Fruit fly (Drosophila melanogaster) whole organism, prepupa: ENCODE measurements around the gene CG31612.

ENCODE experiments used
- Blimp-1 ChIP-seq: fragments of 200-800 bp; sonication (Bioruptor generic); optimal IDR thresholded peaks from 3 replicates; lab custom pipeline; 2017; ENCODE audit warnings: missing biosample characterization, missing genetic modification characterization, mild to moderate bottlenecking, moderate library complexity, missing genetic modification reagents
- CG10669 ChIP-seq: fragments of 200-800 bp; sonication (Bioruptor generic); optimal IDR thresholded peaks from 3 replicates; lab custom pipeline; 2018; ENCODE audit warnings: missing biosample characterization, mild to moderate bottlenecking, missing genetic modification characterization, moderate library complexity
- CG11762 ChIP-seq: fragments of 200-800 bp; sonication (Bioruptor generic); optimal IDR thresholded peaks from 3 replicates; lab custom pipeline; 2016; ENCODE audit warnings: missing biosample characterization, missing genetic modification characterization; ENCODE audit not compliant: insufficient read depth
- CG11902 ChIP-seq: fragments of 200-800 bp; sonication (Bioruptor generic); optimal IDR thresholded peaks from 3 replicates; lab custom pipeline; 2016; ENCODE audit warnings: missing biosample characterization, missing genetic modification characterization
- CG15336 ChIP-seq: fragments of 200-800 bp; sonication (Bioruptor generic); IDR thresholded peaks from 2 replicates; pipeline ENCODE4 v1.3.6; 2022; ENCODE audit warnings: missing biosample characterization, missing genetic modification characterization
- CG3032 ChIP-seq: fragments of 200-800 bp; optimal IDR thresholded peaks from 2 replicates; lab custom pipeline; 2019; ENCODE audit warnings: missing biosample characterization, mild to moderate bottlenecking, missing genetic modification characterization, moderate library complexity
- CG31627 ChIP-seq: fragments of 200-800 bp; sonication (Bioruptor generic); optimal IDR thresholded peaks from 3 replicates; lab custom pipeline; 2016; ENCODE audit warnings: missing biosample characterization, missing genetic modification characterization
- CG32006 ChIP-seq: fragments of 200-800 bp; sonication (Bioruptor generic); optimal IDR thresholded peaks from 3 replicates; lab custom pipeline; 2017; ENCODE audit warnings: missing biosample characterization, mild to moderate bottlenecking, missing genetic modification characterization
- CG34406 ChIP-seq: fragments of 200-800 bp; sonication (Bioruptor generic); optimal IDR thresholded peaks from 3 replicates; lab custom pipeline; 2016; ENCODE audit warnings: missing biosample characterization, missing genetic modification characterization
- CG3919 ChIP-seq: fragments of 200-800 bp; sonication (Bioruptor generic); optimal IDR thresholded peaks from 3 replicates; lab custom pipeline; 2016; ENCODE audit warnings: missing biosample characterization, missing genetic modification characterization
- CG4318 ChIP-seq: fragments of 200-800 bp; sonication (Bioruptor generic); optimal IDR thresholded peaks from 3 replicates; lab custom pipeline; 2017; ENCODE audit warnings: missing biosample characterization, mild to moderate bottlenecking, missing genetic modification characterization
- CG6163 ChIP-seq: fragments of 200-800 bp; sonication (Bioruptor generic); IDR thresholded peaks from 3 replicates; pipeline ENCODE4 v1.3.6; 2022; ENCODE audit warnings: missing biosample characterization, missing genetic modification characterization
- CG6276 ChIP-seq: fragments of 200-800 bp; sonication (Bioruptor generic); optimal IDR thresholded peaks from 2 replicates; lab custom pipeline; 2017; ENCODE audit warnings: missing biosample characterization, mild to moderate bottlenecking, missing genetic modification characterization
- CG6792 ChIP-seq: fragments of 200-800 bp; sonication (Bioruptor generic); optimal IDR thresholded peaks from 3 replicates; lab custom pipeline; 2016; ENCODE audit warnings: missing biosample characterization, missing genetic modification characterization
- CG6808 ChIP-seq: fragments of 200-800 bp; sonication (Bioruptor generic); optimal IDR thresholded peaks from 3 replicates; lab custom pipeline; 2017; ENCODE audit warnings: missing biosample characterization, missing genetic modification characterization, mild to moderate bottlenecking, moderate library complexity, missing genetic modification reagents
- CG6854 ChIP-seq: fragments of 200-800 bp; sonication (Bioruptor generic); optimal IDR thresholded peaks from 2 replicates; lab custom pipeline; 2017; ENCODE audit warnings: missing biosample characterization, mild to moderate bottlenecking, missing genetic modification characterization
- CG7368 ChIP-seq: fragments of 200-800 bp; sonication (Bioruptor generic); optimal IDR thresholded peaks from 3 replicates; lab custom pipeline; 2016; ENCODE audit warnings: missing biosample characterization, missing genetic modification characterization
- CG8119 ChIP-seq: fragments of 200-800 bp; sonication (Bioruptor generic); IDR thresholded peaks from 3 replicates; pipeline ENCODE4 v1.3.6; 2022; ENCODE audit warnings: missing biosample characterization, missing genetic modification characterization
- CG8319 ChIP-seq: fragments of 200-800 bp; sonication (Bioruptor generic); optimal IDR thresholded peaks from 3 replicates; lab custom pipeline; 2016; ENCODE audit warnings: missing biosample characterization, missing genetic modification characterization
- CG8632 ChIP-seq: fragments of 200-800 bp; sonication (Bioruptor generic); optimal IDR thresholded peaks from 3 replicates; lab custom pipeline; 2016; ENCODE audit warnings: missing biosample characterization, missing genetic modification characterization
- Eip78C ChIP-seq: fragments of 200-800 bp; sonication (Bioruptor generic); peaks from one replicate; lab custom pipeline; 2016; ENCODE audit warnings: missing biosample characterization, missing genetic modification characterization
- Eip93F ChIP-seq: fragments of 200-800 bp; sonication (Bioruptor generic); optimal IDR thresholded peaks from 2 replicates; lab custom pipeline; 2016; ENCODE audit warnings: missing biosample characterization, mild to moderate bottlenecking, missing genetic modification characterization
- Ets21C ChIP-seq: fragments of 200-800 bp; sonication (Bioruptor generic); optimal IDR thresholded peaks from 3 replicates; lab custom pipeline; 2016; ENCODE audit warnings: missing biosample characterization, missing genetic modification characterization
- Ets96B ChIP-seq: fragments of 200-800 bp; optimal IDR thresholded peaks from 2 replicates; lab custom pipeline; 2019; ENCODE audit warnings: missing biosample characterization, mild to moderate bottlenecking, missing genetic modification characterization, moderate library complexity
- Gug ChIP-seq: fragments of 200-800 bp; sonication (Bioruptor generic); IDR thresholded peaks from 2 replicates; pipeline ENCODE4 v1.3.6; 2022; ENCODE audit warnings: missing biosample characterization, missing genetic modification characterization
- Hr38 ChIP-seq: sonication (Bioruptor generic); optimal IDR thresholded peaks from 2 replicates; lab custom pipeline; 2016; ENCODE audit warnings: missing biosample characterization, missing genetic modification characterization
- Hr39 ChIP-seq: fragments of 200-800 bp; sonication (Bioruptor generic); optimal IDR thresholded peaks from 2 replicates; lab custom pipeline; 2016; ENCODE audit warnings: missing biosample characterization, missing genetic modification characterization
- Hr4 ChIP-seq: fragments of 200-800 bp; sonication (Bioruptor generic); optimal IDR thresholded peaks from 3 replicates; lab custom pipeline; 2016; ENCODE audit warnings: missing biosample characterization, missing genetic modification characterization
- Met ChIP-seq: fragments of 200-800 bp; sonication (Bioruptor generic); optimal IDR thresholded peaks from 3 replicates; lab custom pipeline; 2016; ENCODE audit warnings: missing biosample characterization, missing genetic modification characterization
- OdsH ChIP-seq: fragments of 200-800 bp; sonication (Bioruptor generic); optimal IDR thresholded peaks from 3 replicates; lab custom pipeline; 2016; ENCODE audit warnings: missing biosample characterization, missing genetic modification characterization
- Smox ChIP-seq: fragments of 200-800 bp; sonication (Bioruptor generic); optimal IDR thresholded peaks from 3 replicates; lab custom pipeline; 2016; ENCODE audit warnings: missing biosample characterization, missing genetic modification characterization
- Sox102F ChIP-seq: fragments of 200-800 bp; sonication (Bioruptor generic); optimal IDR thresholded peaks from 2 replicates; lab custom pipeline; 2016; ENCODE audit warnings: missing biosample characterization, mild to moderate bottlenecking, missing genetic modification characterization
- Sox14 ChIP-seq: fragments of 200-800 bp; sonication (Bioruptor generic); optimal IDR thresholded peaks from 3 replicates; lab custom pipeline; 2016; ENCODE audit warnings: missing biosample characterization, missing genetic modification characterization
- achi ChIP-seq: fragments of 200-800 bp; sonication (Bioruptor generic); optimal IDR thresholded peaks from 3 replicates; lab custom pipeline; 2016; ENCODE audit warnings: missing biosample characterization, missing genetic modification characterization
- acj6 ChIP-seq: fragments of 200-800 bp; sonication (Bioruptor generic); optimal IDR thresholded peaks from 3 replicates; lab custom pipeline; 2016; ENCODE audit warnings: missing biosample characterization, missing genetic modification characterization
- cyc ChIP-seq: fragments of 200-800 bp; sonication (Bioruptor generic); optimal IDR thresholded peaks from 3 replicates; lab custom pipeline; 2016; ENCODE audit warnings: missing biosample characterization, missing genetic modification characterization
- dac ChIP-seq: fragments of 200-800 bp; sonication (Bioruptor generic); optimal IDR thresholded peaks from 2 replicates; lab custom pipeline; 2017; ENCODE audit warnings: missing biosample characterization, mild to moderate bottlenecking, missing genetic modification characterization
- dsx ChIP-seq: fragments of 200-800 bp; optimal IDR thresholded peaks from 3 replicates; lab custom pipeline; 2019; ENCODE audit warnings: missing biosample characterization, mild to moderate bottlenecking, missing genetic modification characterization, moderate library complexity; ENCODE audit not compliant: poor library complexity, severe bottlenecking
- eg ChIP-seq: fragments of 200-800 bp; sonication (Bioruptor generic); IDR thresholded peaks from 3 replicates; pipeline ENCODE4 v1.3.6; 2022; ENCODE audit warnings: missing biosample characterization, missing genetic modification characterization
- esn ChIP-seq: fragments of 200-800 bp; sonication (Bioruptor generic); optimal IDR thresholded peaks from 2 replicates; lab custom pipeline; 2016; ENCODE audit warnings: missing biosample characterization, mild to moderate bottlenecking, missing genetic modification characterization, moderate library complexity
- fkh ChIP-seq: fragments of 200-800 bp; sonication (Bioruptor generic); optimal IDR thresholded peaks from 3 replicates; lab custom pipeline; 2017; ENCODE audit warnings: missing biosample characterization, mild to moderate bottlenecking, missing genetic modification characterization, moderate library complexity
- net ChIP-seq: fragments of 200-800 bp; sonication (Bioruptor generic); optimal IDR thresholded peaks from 3 replicates; lab custom pipeline; 2016; ENCODE audit warnings: missing biosample characterization, missing genetic modification characterization
- pdm3 ChIP-seq: fragments of 200-800 bp; sonication (Bioruptor generic); optimal IDR thresholded peaks from 3 replicates; lab custom pipeline; 2016; ENCODE audit warnings: missing biosample characterization, missing genetic modification characterization
- salr ChIP-seq, 2 experiments: fragments of 200-800 bp; sonication (Bioruptor generic); optimal IDR thresholded peaks; 3 replicates each; lab custom pipeline; 2016 to 2018; ENCODE audit warnings: missing biosample characterization in 2 of 2, missing genetic modification characterization in 2 of 2, mild to moderate bottlenecking in 1 of 2
- ss ChIP-seq, 2 experiments: fragments of 200-800 bp; sonication (Bioruptor generic); optimal IDR thresholded peaks; 2 replicates in 1 of 2; 3 replicates in 1 of 2; lab custom pipeline; 2017 to 2018; ENCODE audit warnings: mild to moderate bottlenecking in 2 of 2, missing biosample characterization in 2 of 2, missing genetic modification characterization in 2 of 2, moderate library complexity in 1 of 2
- svp ChIP-seq: fragments of 200-800 bp; sonication (Bioruptor generic); peaks from one replicate; lab custom pipeline; 2016; ENCODE audit warnings: missing biosample characterization, missing genetic modification characterization
- topi ChIP-seq: fragments of 200-800 bp; sonication (Bioruptor generic); optimal IDR thresholded peaks from 3 replicates; lab custom pipeline; 2016; ENCODE audit warnings: missing biosample characterization, missing genetic modification characterization

CG31612 gene

dm6 chr2L:21755310-21755709 lies 39.9 kb downstream of the CG31612 start:
- TF ChIP-seq dac (GFP tag; lab: Kevin White, UChicago), result no peak
- TF ChIP-seq CG31627, result no peak

- TF ChIP-seq esn (GFP tag; lab: Kevin White, UChicago) (peak; percentile 33), fkh (no peak), Hr39 (GFP tag; lab: Kevin White, UChicago) (peak; percentile 41), CG6276 (GFP tag; lab: Kevin White, UChicago) (peak; percentile 18), OdsH (GFP tag; lab: Kevin White, UChicago) (peak; percentile 32), Ets21C (GFP tag; lab: Kevin White, UChicago) (no peak), svp (peak; percentile 58), Blimp-1 (no peak), CG3032 (no peak), salr (GFP tag; optimal IDR thresholded peaks at IDR 0.05; lab: Kevin White, UChicago) (no peak), CG11762 (GFP tag; lab: Kevin White, UChicago) (no peak), achi (peak; percentile 2), pdm3 (peak; percentile 47), CG6792 (GFP tag; lab: Kevin White, UChicago) (no peak), CG32006 (GFP tag; lab: Kevin White, UChicago) (peak; percentile 51), Eip78C (GFP tag; lab: Kevin White, UChicago) (peak; percentile 74), acj6 (GFP tag; lab: Kevin White, UChicago) (peak; percentile 16), Smox (peak; percentile 34), CG4318 (GFP tag; lab: Kevin White, UChicago) (no peak), CG31627 (peak; percentile 28), CG15336 (no peak; the same call in 1 of the 2 replicates), Hr4 (GFP tag; lab: Kevin White, UChicago) (peak; percentile 44), dac (GFP tag; lab: Kevin White, UChicago) (no peak), CG8119 (GFP tag; lab: Robert Waterston, UW) (no peak)
These were observed 41.2 kb downstream of the CG31612 start for dm6 chr2L:21754011-21754410.

DNA sequence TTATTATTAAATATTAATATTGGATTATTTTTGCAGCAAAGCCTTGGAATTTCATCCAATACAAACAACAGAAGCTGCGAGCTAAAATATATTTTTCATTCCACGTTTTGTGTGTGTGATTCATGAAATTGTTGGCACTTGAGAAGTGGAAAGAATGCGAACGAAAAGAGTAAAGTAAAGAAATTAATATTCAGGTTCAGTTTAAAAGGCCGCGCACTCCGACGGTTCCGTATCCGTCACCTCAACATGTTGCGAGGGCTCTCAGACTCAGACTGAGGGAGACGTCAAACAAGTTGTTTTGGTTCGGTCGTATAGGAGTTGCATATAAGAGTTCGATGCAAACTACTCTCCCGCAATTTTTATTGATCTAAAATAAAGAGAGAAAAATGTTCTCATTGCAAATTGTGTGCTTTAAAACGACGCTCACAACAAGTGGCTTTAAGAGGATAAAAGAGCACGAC lies 41.8 kb downstream of the CG31612 start:
- peak; percentile 53 for TF ChIP-seq dsx (GFP tag; lab: Kevin White, UChicago)
- no peak for TF ChIP-seq Sox14
- TF ChIP-seq CG8632 (GFP tag; lab: Kevin White, UChicago), result no peak
- peak in 1 of 2 experiments; percentile 44 for TF ChIP-seq ss (GFP tag; optimal IDR thresholded peaks at IDR 0.05; lab: Kevin White, UChicago)
- no peak for TF ChIP-seq CG11762 (GFP tag; lab: Kevin White, UChicago)
- no peak for TF ChIP-seq Gug (GFP tag; lab: Robert Waterston, UW)
- TF ChIP-seq Met (GFP tag; lab: Kevin White, UChicago), result peak; percentile 21
- no peak for TF ChIP-seq CG32006 (GFP tag; lab: Kevin White, UChicago)
- no peak for TF ChIP-seq Ets96B (tag; lab: Kevin White, UChicago)
- TF ChIP-seq Eip93F (GFP tag; lab: Kevin White, UChicago), result no peak
- TF ChIP-seq salr (GFP tag; optimal IDR thresholded peaks at IDR 0.05; lab: Kevin White, UChicago), result no peak
- no peak for TF ChIP-seq net
- TF ChIP-seq Sox102F (GFP tag; lab: Kevin White, UChicago), result no peak
- peak; percentile 16 for TF ChIP-seq fkh
- TF ChIP-seq Eip78C (GFP tag; lab: Kevin White, UChicago), result peak; percentile 69
- TF ChIP-seq svp, result peak; percentile 88
- no peak for TF ChIP-seq CG3919 (GFP tag; lab: Kevin White, UChicago)
- no peak for TF ChIP-seq cyc
- TF ChIP-seq Hr38 (GFP tag; lab: Kevin White, UChicago), result no peak
- no peak for TF ChIP-seq CG8119 (GFP tag; lab: Robert Waterston, UW)
- TF ChIP-seq CG6808 (GFP tag; lab: Kevin White, UChicago), result peak; percentile 4
- no peak; the same call in 1 of the 3 replicates for TF ChIP-seq CG6163 (GFP tag; lab: Robert Waterston, UW)
- TF ChIP-seq CG11902 (GFP tag; lab: Kevin White, UChicago), result no peak
- TF ChIP-seq achi, result no peak
- no peak for TF ChIP-seq topi
- no peak for TF ChIP-seq eg (GFP tag; lab: Robert Waterston, UW)
- no peak; the same call in 1 of the 2 replicates for TF ChIP-seq CG15336
- no peak for TF ChIP-seq dac (GFP tag; lab: Kevin White, UChicago)
- no peak for TF ChIP-seq acj6 (GFP tag; lab: Kevin White, UChicago)
- TF ChIP-seq pdm3, result no peak
- peak; percentile 20 for TF ChIP-seq CG10669 (GFP tag; lab: Kevin White, UChicago)
- peak; percentile 35 for TF ChIP-seq CG6854
- no peak for TF ChIP-seq CG34406
- TF ChIP-seq CG8319 (GFP tag; lab: Kevin White, UChicago), result no peak
- no peak for TF ChIP-seq CG7368 (GFP tag; lab: Kevin White, UChicago)
